Worm (Caenorhabditis elegans) whole organism, L3 larva: Measurements from ENCODE around the gene acr-7.

Experiments
- ceh-16 ChIP-seq: sonication (generic microtip); optimal IDR thresholded peaks from 2 replicates; lab custom pipeline; 2017; ENCODE audit warnings: missing biosample characterization, missing genetic modification characterization
- fos-1 ChIP-seq: fragments of 150-350 bp; optimal IDR thresholded peaks from 2 replicates; lab custom pipeline; 2014; ENCODE audit warnings: missing biosample characterization, missing genetic modification characterization
- lin-39 ChIP-seq: fragments of 150-350 bp; optimal IDR thresholded peaks from 2 replicates; lab custom pipeline; 2018; ENCODE audit warnings: missing biosample characterization, missing genetic modification reagents, missing genetic modification characterization
- nhr-12 ChIP-seq: fragments of 150-350 bp; optimal IDR thresholded peaks from 2 replicates; lab custom pipeline; 2014; ENCODE audit warnings: missing biosample characterization, missing genetic modification characterization
- nhr-76 ChIP-seq: fragments of 150-350 bp; sonication (generic microtip); optimal IDR thresholded peaks from 5 replicates; lab custom pipeline; 2014; ENCODE audit warnings: missing biosample characterization, missing genetic modification characterization
- pha-4 ChIP-seq: fragments of 150-350 bp; optimal IDR thresholded peaks from 2 replicates; lab custom pipeline; 2014; ENCODE audit warnings: missing biosample characterization, missing genetic modification reagents, missing genetic modification characterization
- unc-62 ChIP-seq: fragments of 150-350 bp; sonication (generic microtip); optimal IDR thresholded peaks from 4 replicates; lab custom pipeline; 2014; ENCODE audit warnings: missing biosample characterization, missing genetic modification reagents, missing genetic modification characterization

DNA sequence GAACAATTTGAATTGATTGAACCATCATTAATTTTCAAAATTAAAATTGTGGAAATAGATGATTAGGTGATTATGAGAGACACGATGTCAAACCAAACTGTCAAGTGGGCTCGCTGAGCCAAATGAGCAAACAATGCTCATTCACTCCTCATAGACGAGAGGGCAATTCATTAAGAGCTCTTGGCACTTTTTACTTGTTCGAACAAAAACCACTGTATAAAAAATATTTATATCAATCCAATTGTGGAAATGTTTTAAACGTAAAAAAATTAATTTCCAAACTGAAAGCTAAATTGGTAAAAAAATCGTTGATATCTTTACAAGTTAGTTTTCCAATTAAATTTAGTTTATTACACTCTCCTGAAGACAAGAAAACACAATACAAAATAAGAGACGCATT is at the start of gene acr-7:
- TF ChIP-seq ceh-16 (tag; lab: Kevin White, UChicago) (no peak), pha-4 (no peak), nhr-12 (tag; lab: Kevin White, UChicago) (no peak), unc-62 (GFP tag; lab: Kevin White, UChicago) (no peak), fos-1 (tag; lab: Kevin White, UChicago) (no peak), lin-39 (tag; lab: Kevin White, UChicago) (no peak), nhr-76 (tag; lab: Kevin White, UChicago) (no peak)
